Worm (Caenorhabditis elegans) whole organism, midembryonic: ENCODE data around the gene F46F5.14.

ENCODE experiments used
- T22C8.4 ChIP-seq: fragments of 200-800 bp; sonication (Bioruptor generic); IDR thresholded peaks from 2 replicates; pipeline ENCODE4 v1.3.6; 2022; ENCODE audit warnings: missing genetic modification characterization, missing compliant biosample characterization
- cog-1 ChIP-seq: sonication (generic microtip); optimal IDR thresholded peaks from 2 replicates; lab custom pipeline; 2016; ENCODE audit warnings: missing genetic modification characterization, missing compliant biosample characterization
- flt-1 ChIP-seq: fragments of 200-800 bp; sonication (Bioruptor generic); IDR thresholded peaks from 2 replicates; pipeline ENCODE4 v1.3.6; 2022; ENCODE audit warnings: missing genetic modification characterization, missing compliant biosample characterization
- klf-2 ChIP-seq: fragments of 200-800 bp; sonication (Bioruptor generic); conservative IDR thresholded peaks from 2 replicates; pipeline ENCODE4 v1.3.6; 2022; ENCODE audit warnings: missing genetic modification reagents, missing genetic modification characterization, missing compliant biosample characterization
- med-1 ChIP-seq: sonication (generic microtip); optimal IDR thresholded peaks from 2 replicates; lab custom pipeline; 2017; ENCODE audit warnings: missing genetic modification characterization, mild to moderate bottlenecking, missing compliant biosample characterization, antibody characterized with exemption, missing genetic modification reagents; ENCODE audit not compliant: insufficient read depth
- ref-1 ChIP-seq: fragments of 200-800 bp; sonication (Bioruptor generic); conservative IDR thresholded peaks from 2 replicates; pipeline ENCODE4 v1.3.6; 2022; ENCODE audit warnings: missing genetic modification reagents, missing genetic modification characterization, missing compliant biosample characterization
- tab-1 ChIP-seq: fragments of 200-800 bp; sonication (Bioruptor generic); IDR thresholded peaks from 2 replicates; pipeline ENCODE4 v1.3.6; 2022; ENCODE audit warnings: missing genetic modification characterization, missing compliant biosample characterization
- ztf-23 ChIP-seq: fragments of 200-800 bp; sonication (Bioruptor generic); IDR thresholded peaks from 2 replicates; pipeline ENCODE4 v1.3.6; 2022; ENCODE audit warnings: missing genetic modification reagents, missing genetic modification characterization, missing compliant biosample characterization
- ztf-29 ChIP-seq: fragments of 200-800 bp; sonication (Bioruptor generic); IDR thresholded peaks from 2 replicates; pipeline ENCODE4 v1.3.6; 2022; ENCODE audit warnings: missing genetic modification reagents, missing genetic modification characterization, missing compliant biosample characterization

DNA sequence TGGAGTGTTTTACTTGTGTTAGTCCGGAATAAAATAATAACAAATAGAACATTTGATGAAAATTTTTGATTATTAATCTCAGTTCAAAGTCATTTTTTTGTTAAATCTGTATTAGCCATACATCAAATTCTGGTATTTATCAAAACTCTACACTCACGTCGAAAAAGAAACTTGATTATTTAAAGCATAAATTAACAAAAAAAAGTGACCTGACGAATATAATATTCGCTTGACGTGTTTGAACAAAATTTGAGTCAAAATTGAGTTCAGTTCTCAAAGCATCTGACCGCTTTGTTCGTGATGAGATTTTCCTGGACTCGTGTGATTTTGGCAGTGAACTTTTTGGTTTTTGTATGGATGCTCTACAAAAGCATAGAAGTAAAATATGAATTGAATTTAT is 23.7 kb downstream of the F46F5.14 start, which contains the start of gene F46F5.10:
- TF ChIP-seq flt-1 (GFP tag; lab: Robert Waterston, UW) (no peak), med-1 (no peak), T22C8.4 (no peak), ztf-23 (GFP tag; lab: Robert Waterston, UW) (no peak), ztf-29 (GFP tag; lab: Robert Waterston, UW) (no peak), cog-1 (no peak), ref-1 (GFP tag; lab: Robert Waterston, UW) (no peak), klf-2 (no peak), tab-1 (no peak)
